Worm (Caenorhabditis elegans) whole organism, L1 larva: ENCODE measurements around the gene txt-5.

ENCODE experiments used
- C34B4.2 ChIP-seq: sonication (generic microtip); optimal IDR thresholded peaks from 2 replicates; lab custom pipeline; 2017; ENCODE audit warnings: mild to moderate bottlenecking, missing genetic modification characterization, missing compliant biosample characterization
- aha-1 ChIP-seq: fragments of 150-350 bp; optimal IDR thresholded peaks from 2 replicates; lab custom pipeline; 2014; ENCODE audit warnings: missing biosample characterization, missing genetic modification characterization
- alr-1 ChIP-seq: fragments of 200-800 bp; sonication (Bioruptor generic); optimal IDR thresholded peaks from 2 replicates; lab custom pipeline; 2018; ENCODE audit warnings: borderline replicate concordance, mild to moderate bottlenecking, missing genetic modification characterization, missing compliant biosample characterization
- blmp-1 ChIP-seq: fragments of 150-350 bp; optimal IDR thresholded peaks from 2 replicates; lab custom pipeline; 2014; ENCODE audit warnings: missing biosample characterization, missing genetic modification characterization
- ces-1 ChIP-seq: fragments of 150-350 bp; optimal IDR thresholded peaks from 2 replicates; lab custom pipeline; 2014; ENCODE audit warnings: missing biosample characterization, missing genetic modification reagents, missing genetic modification characterization
- dsc-1 ChIP-seq: sonication (generic microtip); optimal IDR thresholded peaks from 2 replicates; lab custom pipeline; 2016; ENCODE audit warnings: mild to moderate bottlenecking, missing genetic modification characterization, missing compliant biosample characterization
- egl-13 ChIP-seq: sonication (generic microtip); optimal IDR thresholded peaks from 2 replicates; lab custom pipeline; 2016; ENCODE audit warnings: missing genotype, missing genetic modification reagents, missing genetic modification characterization, missing compliant biosample characterization
- egl-27 ChIP-seq, 2 experiments: fragments of 150-350 bp in 1 of 2; sonication (generic microtip); optimal IDR thresholded peaks; 3 replicates each; lab custom pipeline; 2017 to 2018; ENCODE audit warnings: missing biosample characterization in 2 of 2, missing genetic modification characterization in 2 of 2, missing genetic modification reagents in 2 of 2
- elt-2 ChIP-seq: sonication (generic microtip); optimal IDR thresholded peaks from 2 replicates; lab custom pipeline; 2016; ENCODE audit warnings: missing genetic modification characterization, mild to moderate bottlenecking, inconsistent platforms, missing compliant biosample characterization, missing genetic modification reagents
- elt-3 ChIP-seq, 6 experiments: fragments of 150-350 bp in 1 of 6; sonication (generic microtip); optimal IDR thresholded peaks; 2 replicates each; lab custom pipeline; 2017 to 2018; ENCODE audit warnings: missing biosample characterization in 6 of 6, missing genetic modification characterization in 6 of 6, inconsistent platforms in 1 of 6
- fkh-10 ChIP-seq: sonication (generic microtip); optimal IDR thresholded peaks from 2 replicates; lab custom pipeline; 2017; ENCODE audit warnings: missing biosample characterization, missing genetic modification reagents, missing genetic modification characterization
- irx-1 ChIP-seq: sonication (generic microtip); optimal IDR thresholded peaks from 2 replicates; lab custom pipeline; 2016; ENCODE audit warnings: missing genetic modification characterization, missing compliant biosample characterization
- lin-13 ChIP-seq: fragments of 150-350 bp; optimal IDR thresholded peaks from 2 replicates; lab custom pipeline; 2014; ENCODE audit warnings: missing biosample characterization, missing genetic modification reagents, missing genetic modification characterization
- lin-14 ChIP-seq: fragments of 200-800 bp; sonication (Bioruptor generic); optimal IDR thresholded peaks from 2 replicates; lab custom pipeline; 2018; ENCODE audit warnings: mild to moderate bottlenecking, missing genetic modification characterization, moderate library complexity, missing compliant biosample characterization
- lin-15B ChIP-seq: fragments of 150-350 bp; sonication (generic microtip); optimal IDR thresholded peaks from 3 replicates; lab custom pipeline; 2014; ENCODE audit warnings: missing biosample characterization, missing genetic modification characterization
- lin-35 ChIP-seq, 2 experiments: fragments of 150-350 bp; optimal IDR thresholded peaks; 2 replicates each; lab custom pipeline; 2014; ENCODE audit warnings: missing biosample characterization in 2 of 2, missing genetic modification characterization in 2 of 2, missing genetic modification reagents in 2 of 2
- lsy-2 ChIP-seq, 2 experiments: fragments of 150-350 bp; optimal IDR thresholded peaks; 2 replicates each; lab custom pipeline; 2014; ENCODE audit warnings: missing biosample characterization in 2 of 2, missing genetic modification characterization in 2 of 2
- mef-2 ChIP-seq: fragments of 150-350 bp; optimal IDR thresholded peaks from 2 replicates; lab custom pipeline; 2014; ENCODE audit warnings: missing biosample characterization, missing genetic modification characterization
- nhr-19 ChIP-seq: fragments of 200-800 bp; sonication (Bioruptor generic); conservative IDR thresholded peaks from 2 replicates; pipeline ENCODE4 v1.3.6; 2022; ENCODE audit warnings: missing genetic modification characterization, missing compliant biosample characterization
- nhr-20 ChIP-seq: sonication (generic microtip); optimal IDR thresholded peaks from 2 replicates; lab custom pipeline; 2016; ENCODE audit warnings: mild to moderate bottlenecking, missing genetic modification characterization, missing compliant biosample characterization
- nhr-47 ChIP-seq: sonication (generic microtip); optimal IDR thresholded peaks from 2 replicates; lab custom pipeline; 2016; ENCODE audit warnings: mild to moderate bottlenecking, missing genetic modification characterization, moderate library complexity, missing compliant biosample characterization
- nhr-71 ChIP-seq: sonication (generic microtip); optimal IDR thresholded peaks from 2 replicates; lab custom pipeline; 2016; ENCODE audit warnings: mild to moderate bottlenecking, missing genetic modification characterization, moderate library complexity, missing compliant biosample characterization
- nhr-76 ChIP-seq: sonication (generic microtip); optimal IDR thresholded peaks from 2 replicates; lab custom pipeline; 2017; ENCODE audit warnings: missing biosample characterization, missing genetic modification characterization
- nhr-77 ChIP-seq: fragments of 150-350 bp; optimal IDR thresholded peaks from 2 replicates; lab custom pipeline; 2014; ENCODE audit warnings: missing biosample characterization, missing genetic modification characterization
- nhr-85 ChIP-seq: sonication (generic microtip); peaks from one replicate; lab custom pipeline; 2016; ENCODE audit warnings: missing genetic modification characterization, inconsistent platforms, missing compliant biosample characterization
- nhr-90 ChIP-seq: sonication (generic microtip); optimal IDR thresholded peaks from 2 replicates; lab custom pipeline; 2016; ENCODE audit warnings: mild to moderate bottlenecking, missing genetic modification characterization, missing compliant biosample characterization; ENCODE audit not compliant: poor library complexity
- rnt-1 ChIP-seq: sonication (generic microtip); optimal IDR thresholded peaks from 2 replicates; lab custom pipeline; 2016; ENCODE audit warnings: mild to moderate bottlenecking, missing genetic modification characterization, moderate library complexity, missing compliant biosample characterization
- skn-1 ChIP-seq: fragments of 150-350 bp; optimal IDR thresholded peaks from 2 replicates; lab custom pipeline; 2014; ENCODE audit warnings: missing biosample characterization, missing genetic modification characterization
- snu-23 ChIP-seq: sonication (generic microtip); optimal IDR thresholded peaks from 2 replicates; lab custom pipeline; 2016; ENCODE audit warnings: missing genetic modification characterization, missing compliant biosample characterization
- sptf-1 ChIP-seq: fragments of 150-350 bp; optimal IDR thresholded peaks from 2 replicates; lab custom pipeline; 2014; ENCODE audit warnings: missing biosample characterization, missing genetic modification characterization
- tlp-1 ChIP-seq: fragments of 150-350 bp; optimal IDR thresholded peaks from 2 replicates; lab custom pipeline; 2014; ENCODE audit warnings: missing biosample characterization, missing genetic modification characterization
- unc-130 ChIP-seq: fragments of 150-350 bp; optimal IDR thresholded peaks from 2 replicates; lab custom pipeline; 2017; ENCODE audit warnings: missing biosample characterization, missing genetic modification characterization, inconsistent platforms
- vab-15 ChIP-seq: sonication (generic microtip); optimal IDR thresholded peaks from 2 replicates; lab custom pipeline; 2017; ENCODE audit warnings: missing genotype, mild to moderate bottlenecking, missing genetic modification characterization, missing compliant biosample characterization
- zag-1 ChIP-seq: fragments of 150-350 bp; optimal IDR thresholded peaks from 2 replicates; lab custom pipeline; 2014; ENCODE audit warnings: missing biosample characterization, missing genetic modification characterization
- zip-4 ChIP-seq: fragments of 200-800 bp; sonication (Bioruptor generic); optimal IDR thresholded peaks from 2 replicates; lab custom pipeline; 2018; ENCODE audit warnings: mild to moderate bottlenecking, missing genetic modification characterization, moderate library complexity, missing compliant biosample characterization

The txt-5 gene

DNA sequence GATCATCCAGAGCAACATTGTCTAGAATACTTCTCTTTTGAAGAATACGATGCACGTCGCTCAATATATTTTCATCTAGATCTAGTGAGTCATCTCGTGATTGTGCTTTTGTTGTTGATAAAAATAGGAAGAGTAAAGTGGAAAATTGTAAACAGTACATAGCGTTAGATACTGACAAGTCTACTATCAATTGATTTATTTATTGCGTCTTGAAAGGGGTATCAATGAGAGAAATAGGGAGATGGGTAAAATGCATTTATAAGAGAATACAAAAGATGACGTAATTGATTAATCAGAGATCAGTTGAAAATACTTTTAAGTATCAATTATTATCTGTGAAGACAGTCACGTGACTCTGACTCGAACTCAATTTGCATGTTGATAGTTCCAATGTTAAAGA lies at the start of gene txt-5:
TSS of gene txt-5 (minus strand) at position 224 of the 400 bp plus-strand sequence.
- TF ChIP-seq unc-130 (tag; lab: Kevin White, UChicago) (no peak), irx-1 (no peak), nhr-47 (tag; lab: Kevin White, UChicago) (peak; percentile 24), nhr-19 (GFP tag; lab: Robert Waterston, UW) (peak; percentile 37), lin-35 (GFP tag; optimal IDR thresholded peaks at IDR 0.05; lab: Kevin White, UChicago) (peak in 1 of 2 experiments; percentile 43), ces-1 (GFP tag; lab: Kevin White, UChicago) (no peak), tlp-1 (no peak), nhr-85 (tag; lab: Kevin White, UChicago) (peak; percentile 86), zip-4 (no peak), zag-1 (tag; lab: Kevin White, UChicago) (no peak), elt-3 (tag; optimal IDR thresholded peaks at IDR 0.05; lab: Kevin White, UChicago) (peak in 3 of 6 experiments; percentile 43 to 83 (median 68)), nhr-77 (tag; lab: Kevin White, UChicago) (no peak), lsy-2 (tag; optimal IDR thresholded peaks at IDR 0.05; lab: Kevin White, UChicago) (peak in 1 of 2 experiments; percentile 22), alr-1 (tag; lab: Kevin White, UChicago) (no peak), egl-27 (tag; optimal IDR thresholded peaks at IDR 0.05; lab: Kevin White, UChicago) (no peak), nhr-71 (tag; lab: Kevin White, UChicago) (peak; percentile 72), nhr-90 (tag; lab: Kevin White, UChicago) (peak; percentile 67), nhr-20 (tag; lab: Kevin White, UChicago) (peak; percentile 57), snu-23 (GFP tag; lab: Kevin White, UChicago) (peak; percentile 53), lin-14 (GFP tag; lab: Kevin White, UChicago) (peak; percentile 51), lin-13 (no peak), dsc-1 (tag; lab: Kevin White, UChicago) (no peak)
- TF ChIP-seq, all 84 proteins: peak for 11

DNA sequence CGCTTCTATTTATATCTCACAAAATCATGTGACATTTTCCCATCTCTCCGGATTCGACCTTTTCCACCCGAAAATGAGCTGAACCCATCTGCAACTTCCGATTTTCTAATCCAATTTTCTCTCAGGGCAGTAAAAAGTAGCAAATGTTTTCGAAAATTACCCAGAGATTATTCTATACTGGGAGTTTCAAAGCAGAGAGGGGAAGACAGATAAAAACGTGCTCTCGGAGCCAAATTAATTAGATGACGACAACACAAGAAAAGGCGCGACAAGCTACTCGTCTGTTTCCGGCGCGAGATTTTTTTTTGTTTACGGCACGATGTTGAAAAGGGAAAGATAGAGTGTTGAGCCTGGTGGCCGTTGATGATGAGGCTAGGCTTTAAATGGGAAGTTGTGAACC lies 47.5 kb upstream of the txt-5 start:
- no peak for TF ChIP-seq mef-2 (tag; lab: Kevin White, UChicago)
- TF ChIP-seq nhr-47 (tag; lab: Kevin White, UChicago), result peak; percentile 36
- peak; percentile 13 for TF ChIP-seq nhr-71 (tag; lab: Kevin White, UChicago)
- peak; percentile 17 for TF ChIP-seq vab-15
- TF ChIP-seq lin-14 (GFP tag; lab: Kevin White, UChicago), result peak; percentile 80
- no peak for TF ChIP-seq tlp-1
- TF ChIP-seq egl-13 (tag; lab: Kevin White, UChicago), result peak; percentile 52
- no peak for TF ChIP-seq zip-4
- TF ChIP-seq sptf-1, result no peak

DNA sequence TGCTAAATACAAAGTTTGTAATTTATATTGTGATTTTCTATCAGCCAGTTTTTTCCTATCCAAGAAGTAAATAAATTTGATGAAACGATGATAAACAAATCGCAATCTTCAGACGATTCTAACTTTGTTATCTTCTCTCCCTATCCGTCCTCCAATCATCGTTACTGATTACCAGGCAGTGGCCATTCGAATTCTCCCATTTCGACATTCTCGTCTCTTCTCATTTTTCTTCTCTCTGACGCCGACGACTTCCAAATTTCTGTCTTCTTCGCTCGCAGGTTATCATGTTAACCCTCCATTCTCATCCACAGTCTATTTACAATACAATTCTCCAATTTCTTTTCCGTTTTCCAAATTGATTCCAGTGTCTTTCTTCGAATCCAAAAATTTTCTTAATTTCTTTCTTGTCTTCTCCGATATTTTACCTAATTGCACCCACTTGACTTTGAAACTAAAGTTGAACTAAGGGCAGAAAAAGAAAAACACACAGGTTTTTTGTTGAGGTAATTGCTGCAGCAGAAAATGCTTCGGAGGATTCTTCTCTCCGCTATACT lies 41.6 kb upstream of the txt-5 start, which contains the start of gene F40A3.2:
TSS of gene F40A3.2 (plus strand) at position 504 of the 554 bp plus-strand sequence.
- peak; percentile 31 for TF ChIP-seq snu-23 (GFP tag; lab: Kevin White, UChicago)
- peak; percentile 31 for TF ChIP-seq nhr-20 (tag; lab: Kevin White, UChicago)
- no peak for TF ChIP-seq aha-1
- TF ChIP-seq rnt-1, result no peak
- no peak for TF ChIP-seq zag-1 (tag; lab: Kevin White, UChicago)
- TF ChIP-seq nhr-85 (tag; lab: Kevin White, UChicago), result peak; percentile 85
- TF ChIP-seq lsy-2 (tag; optimal IDR thresholded peaks at IDR 0.05; lab: Kevin White, UChicago), result peak in 1 of 2 experiments; percentile 22
- no peak for TF ChIP-seq skn-1 (tag; lab: Kevin White, UChicago)
- no peak for TF ChIP-seq elt-2 (tag; lab: Kevin White, UChicago)
- TF ChIP-seq ces-1 (GFP tag; lab: Kevin White, UChicago), result no peak
- no peak for TF ChIP-seq fkh-10 (GFP tag; lab: Kevin White, UChicago)
- peak in 1 of 2 experiments; percentile 12 for TF ChIP-seq lin-35 (GFP tag; optimal IDR thresholded peaks at IDR 0.05; lab: Kevin White, UChicago)
- no peak for TF ChIP-seq nhr-76 (tag; lab: Kevin White, UChicago)
- TF ChIP-seq C34B4.2 (tag; lab: Kevin White, UChicago), result no peak
- TF ChIP-seq elt-3 (tag; optimal IDR thresholded peaks at IDR 0.05; lab: Kevin White, UChicago), result peak in 5 of 6 experiments; percentile 21 to 75 (median 49)
- peak; percentile 73 for TF ChIP-seq blmp-1 (tag; lab: Kevin White, UChicago)
- peak; percentile 33 for TF ChIP-seq lin-14 (GFP tag; lab: Kevin White, UChicago)
- no peak for TF ChIP-seq zip-4
- TF ChIP-seq lin-15B, result no peak
